Worm (Caenorhabditis elegans) whole organism, L4 larva: ENCODE measurements around the gene deb-1.
A peak's percentile ranks its signal among the peaks of the same experiment; 100 is the strongest.

Experiments
- Y105C5A.15 ChIP-seq: fragments of 200-800 bp; sonication (Bioruptor generic); IDR thresholded peaks from 2 replicates; pipeline ENCODE4 v1.3.6; 2022; ENCODE audit warnings: missing genetic modification characterization, missing compliant biosample characterization
- Y48G9A.11 ChIP-seq: fragments of 200-800 bp; sonication (Bioruptor generic); IDR thresholded peaks from 2 replicates; pipeline ENCODE4 v1.3.6; 2022; ENCODE audit warnings: missing genetic modification reagents, missing genetic modification characterization, missing compliant biosample characterization
- Y5F2A.4 ChIP-seq: fragments of 200-800 bp; sonication (Bioruptor generic); optimal IDR thresholded peaks from 2 replicates; lab custom pipeline; 2018; ENCODE audit warnings: mild to moderate bottlenecking, missing genetic modification characterization, missing compliant biosample characterization
- ZK546.5 ChIP-seq, 2 experiments: sonication (generic microtip); optimal IDR thresholded peaks; 2 replicates each; lab custom pipeline; 2017; ENCODE audit warnings: missing biosample characterization in 2 of 2, missing genetic modification characterization in 2 of 2
- aha-1 ChIP-seq: fragments of 150-350 bp; peaks from one replicate; lab custom pipeline; 2014; ENCODE audit warnings: missing biosample characterization, missing genetic modification characterization
- ama-1 ChIP-seq: fragments of 150-350 bp; optimal IDR thresholded peaks from 2 replicates; lab custom pipeline; 2014; ENCODE audit warnings: inconsistent platforms, mixed read lengths
- arid-1 ChIP-seq: fragments of 200-800 bp; sonication (Bioruptor generic); conservative IDR thresholded peaks from 2 replicates; pipeline ENCODE4 v1.3.6; 2022; ENCODE audit warnings: missing genetic modification reagents, missing genetic modification characterization, missing compliant biosample characterization
- ceh-20 ChIP-seq: fragments of 200-800 bp; sonication (Bioruptor generic); IDR thresholded peaks from 2 replicates; pipeline ENCODE4 v1.3.6; 2022; ENCODE audit warnings: missing genetic modification reagents, missing genetic modification characterization, missing compliant biosample characterization
- ceh-44 ChIP-seq: fragments of 200-800 bp; sonication (Bioruptor generic); IDR thresholded peaks from 2 replicates; pipeline ENCODE4 v1.3.6; 2022; ENCODE audit warnings: missing genetic modification reagents, missing genetic modification characterization, missing compliant biosample characterization
- daf-16 ChIP-seq, 3 experiments: sonication (generic microtip); optimal IDR thresholded peaks; 2 replicates each; lab custom pipeline; 2016 to 2017; ENCODE audit warnings: missing genetic modification characterization in 3 of 3, missing genetic modification reagents in 3 of 3, mild to moderate bottlenecking in 2 of 3, missing compliant biosample characterization in 2 of 3, missing biosample characterization in 1 of 3, moderate library complexity in 1 of 3
- daf-19 ChIP-seq: fragments of 200-800 bp; sonication (Bioruptor generic); conservative IDR thresholded peaks from 2 replicates; pipeline ENCODE4 v1.3.6; 2022; ENCODE audit warnings: missing genetic modification characterization, missing compliant biosample characterization
- daf-8 ChIP-seq: fragments of 200-800 bp; sonication (Bioruptor generic); IDR thresholded peaks from 2 replicates; pipeline ENCODE4 v1.3.6; 2022; ENCODE audit warnings: missing genetic modification characterization, missing compliant biosample characterization
- dmd-6 ChIP-seq: fragments of 200-800 bp; sonication (Bioruptor generic); IDR thresholded peaks from 2 replicates; pipeline ENCODE4 v1.3.6; 2022; ENCODE audit warnings: missing genetic modification reagents, missing genetic modification characterization, missing compliant biosample characterization
- dpl-1 ChIP-seq: fragments of 150-350 bp; optimal IDR thresholded peaks from 2 replicates; lab custom pipeline; 2014; ENCODE audit warnings: missing biosample characterization, missing genetic modification reagents, missing genetic modification characterization
- duxl-1 ChIP-seq: sonication (generic microtip); optimal IDR thresholded peaks from 2 replicates; lab custom pipeline; 2016; ENCODE audit warnings: mild to moderate bottlenecking, missing genetic modification characterization, moderate library complexity, missing compliant biosample characterization; ENCODE audit not compliant: poor library complexity
- dve-1 ChIP-seq: sonication (generic microtip); optimal IDR thresholded peaks from 2 replicates; lab custom pipeline; 2017; ENCODE audit warnings: antibody characterized with exemption, mild to moderate bottlenecking, missing genetic modification characterization, missing compliant biosample characterization; ENCODE audit not compliant: insufficient read depth
- fkh-10 ChIP-seq: fragments of 150-350 bp; optimal IDR thresholded peaks from 2 replicates; lab custom pipeline; 2014; ENCODE audit warnings: missing biosample characterization, missing genetic modification reagents, missing genetic modification characterization
- fos-1 ChIP-seq: fragments of 150-350 bp; optimal IDR thresholded peaks from 2 replicates; lab custom pipeline; 2014; ENCODE audit warnings: missing biosample characterization, missing genetic modification characterization
- gei-8 ChIP-seq: fragments of 200-800 bp; sonication (Bioruptor generic); optimal IDR thresholded peaks from 2 replicates; lab custom pipeline; 2018; ENCODE audit warnings: mild to moderate bottlenecking, missing genetic modification characterization, missing compliant biosample characterization
- hlh-11 ChIP-seq: fragments of 200-800 bp; sonication (Bioruptor generic); optimal IDR thresholded peaks from 2 replicates; lab custom pipeline; 2018; ENCODE audit warnings: mild to moderate bottlenecking, missing genetic modification characterization, missing compliant biosample characterization
- jun-1 ChIP-seq: fragments of 150-350 bp; optimal IDR thresholded peaks from 2 replicates; lab custom pipeline; 2014; ENCODE audit warnings: missing biosample characterization, missing genetic modification reagents, missing genetic modification characterization
- lin-1 ChIP-seq: fragments of 200-800 bp; sonication (Bioruptor generic); IDR thresholded peaks from 2 replicates; pipeline ENCODE4 v1.3.6; 2022; ENCODE audit warnings: missing genetic modification reagents, missing genetic modification characterization, missing compliant biosample characterization
- lin-29 ChIP-seq: fragments of 200-800 bp; sonication (Bioruptor generic); IDR thresholded peaks from 2 replicates; pipeline ENCODE4 v1.3.6; 2022; ENCODE audit warnings: missing genetic modification reagents, missing genetic modification characterization, missing compliant biosample characterization
- lin-38 ChIP-seq: fragments of 200-800 bp; sonication (Bioruptor generic); IDR thresholded peaks from 2 replicates; pipeline ENCODE4 v1.3.6; 2022; ENCODE audit warnings: missing genetic modification reagents, missing genetic modification characterization, missing compliant biosample characterization
- lin-39 ChIP-seq: fragments of 150-350 bp; optimal IDR thresholded peaks from 2 replicates; lab custom pipeline; 2014; ENCODE audit warnings: missing biosample characterization, missing genetic modification reagents, missing genetic modification characterization
- mep-1 ChIP-seq: fragments of 150-350 bp; sonication (generic microtip); optimal IDR thresholded peaks from 3 replicates; lab custom pipeline; 2014; ENCODE audit warnings: missing biosample characterization, missing genetic modification characterization
- mes-2 ChIP-seq: sonication (generic microtip); optimal IDR thresholded peaks from 2 replicates; lab custom pipeline; 2016; ENCODE audit warnings: missing genotype, mild to moderate bottlenecking, missing genetic modification characterization, missing compliant biosample characterization; ENCODE audit not compliant: poor library complexity, severe bottlenecking
- nhr-10 ChIP-seq: fragments of 150-350 bp; optimal IDR thresholded peaks from 2 replicates; lab custom pipeline; 2014; ENCODE audit warnings: missing biosample characterization, missing genetic modification characterization
- nhr-11 ChIP-seq: fragments of 150-350 bp; optimal IDR thresholded peaks from 2 replicates; lab custom pipeline; 2014; ENCODE audit warnings: missing biosample characterization, missing genetic modification characterization
- nhr-25 ChIP-seq: sonication (generic microtip); optimal IDR thresholded peaks from 2 replicates; lab custom pipeline; 2017; ENCODE audit warnings: missing genetic modification characterization, mild to moderate bottlenecking, missing compliant biosample characterization, antibody characterized with exemption, moderate library complexity, borderline replicate concordance; ENCODE audit not compliant: insufficient read depth
- nhr-28 ChIP-seq: fragments of 150-350 bp; optimal IDR thresholded peaks from 2 replicates; lab custom pipeline; 2014; ENCODE audit warnings: missing biosample characterization, missing genetic modification characterization
- nhr-48 ChIP-seq: sonication (generic microtip); optimal IDR thresholded peaks from 2 replicates; lab custom pipeline; 2016; ENCODE audit warnings: mild to moderate bottlenecking, missing genetic modification characterization, missing compliant biosample characterization
- nhr-6 ChIP-seq: fragments of 150-350 bp; optimal IDR thresholded peaks from 2 replicates; lab custom pipeline; 2014; ENCODE audit warnings: missing biosample characterization, missing genetic modification characterization
- pqm-1 ChIP-seq: sonication (generic microtip); optimal IDR thresholded peaks from 2 replicates; lab custom pipeline; 2017; ENCODE audit warnings: missing biosample characterization, missing genetic modification characterization
- rbr-2 ChIP-seq: sonication (generic microtip); optimal IDR thresholded peaks from 2 replicates; lab custom pipeline; 2016; ENCODE audit warnings: missing genotype, missing genetic modification characterization, missing compliant biosample characterization
- tra-1 ChIP-seq: fragments of 200-800 bp; sonication (Bioruptor generic); IDR thresholded peaks from 2 replicates; pipeline ENCODE4 v1.3.6; 2022; ENCODE audit warnings: missing genetic modification reagents, missing genetic modification characterization, missing compliant biosample characterization
- unc-130 ChIP-seq: sonication (generic microtip); optimal IDR thresholded peaks from 2 replicates; lab custom pipeline; 2016; ENCODE audit warnings: missing genetic modification reagents, missing genetic modification characterization, missing compliant biosample characterization
- vab-7 ChIP-seq: fragments of 200-800 bp; sonication (Bioruptor generic); IDR thresholded peaks from 2 replicates; pipeline ENCODE4 v1.3.6; 2022; ENCODE audit warnings: missing genetic modification reagents, missing genetic modification characterization, missing compliant biosample characterization

Gene deb-1

DNA sequence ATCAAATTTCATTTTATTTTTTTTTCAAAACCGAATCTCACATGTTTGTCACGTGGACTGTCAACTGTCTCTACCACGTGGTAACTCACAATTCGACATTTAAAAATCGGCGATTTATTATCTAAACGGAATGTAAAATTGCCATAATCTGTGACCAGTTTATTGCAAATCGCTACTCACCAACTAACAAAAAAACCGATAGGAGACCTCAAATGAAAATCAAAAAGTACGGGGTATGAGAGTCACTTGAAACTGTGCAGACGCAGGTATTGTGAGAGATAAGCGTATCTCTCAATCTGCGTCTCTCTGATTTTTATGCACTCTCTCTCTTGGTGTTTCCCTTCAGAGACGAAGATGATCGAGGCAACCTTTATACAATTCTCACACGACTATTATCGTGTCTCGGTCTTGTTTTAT is 46.3 kb downstream of the deb-1 start (continued):
- TF ChIP-seq nhr-11 (tag; lab: Kevin White, UChicago), result peak; percentile 6
- TF ChIP-seq aha-1 (tag; lab: Kevin White, UChicago), result no peak
- TF ChIP-seq arid-1 (GFP tag; lab: Robert Waterston, UW), result 0 out of 2 replicates have a peak, but pooled peaks have one; percentile 4
- TF ChIP-seq gei-8, result peak; percentile 85
- peak; percentile 63 for TF ChIP-seq nhr-25 (tag; lab: Kevin White, UChicago)
- no peak for TF ChIP-seq Y5F2A.4
- TF ChIP-seq rbr-2 (tag; lab: Kevin White, UChicago), result peak; percentile 31
- 0 out of 2 replicates have a peak, but pooled peaks have one; percentile 66 for TF ChIP-seq ceh-20 (GFP tag; lab: Robert Waterston, UW)
- peak; percentile 55 for TF ChIP-seq mep-1 (tag; lab: Kevin White, UChicago)
- no peak for TF ChIP-seq ama-1 (lab: Kevin White, UChicago)
- peak; percentile 28 for TF ChIP-seq dpl-1 (GFP tag; lab: Kevin White, UChicago)
- no peak for TF ChIP-seq Y48G9A.11 (GFP tag; lab: Robert Waterston, UW)
- no peak for TF ChIP-seq unc-130
- peak; percentile 91 for TF ChIP-seq nhr-10 (tag; lab: Kevin White, UChicago)
- no peak for TF ChIP-seq fos-1 (tag; lab: Kevin White, UChicago)
- TF ChIP-seq ceh-44 (GFP tag; lab: Robert Waterston, UW), result no peak
- no peak for TF ChIP-seq fkh-10 (GFP tag; lab: Kevin White, UChicago)
- TF ChIP-seq jun-1 (tag; lab: Kevin White, UChicago), result peak; percentile 15
- no peak for TF ChIP-seq ZK546.5 (tag; optimal IDR thresholded peaks at IDR 0.05; lab: Kevin White, UChicago)
- TF ChIP-seq dve-1 (tag; lab: Kevin White, UChicago), result peak; percentile 93
- no peak for TF ChIP-seq lin-29 (GFP tag; lab: Robert Waterston, UW)
- no peak for TF ChIP-seq daf-19 (GFP tag; lab: Robert Waterston, UW)
- TF ChIP-seq hlh-11 (tag; lab: Kevin White, UChicago), result peak; percentile 94
- TF ChIP-seq Y105C5A.15 (GFP tag; lab: Robert Waterston, UW), result no peak
- TF ChIP-seq nhr-6, result peak; percentile 90
- TF ChIP-seq lin-38, result no peak
- TF ChIP-seq nhr-28, result peak; percentile 90
- TF ChIP-seq duxl-1, result no peak
- TF ChIP-seq lin-39 (tag; lab: Kevin White, UChicago), result no peak

DNA sequence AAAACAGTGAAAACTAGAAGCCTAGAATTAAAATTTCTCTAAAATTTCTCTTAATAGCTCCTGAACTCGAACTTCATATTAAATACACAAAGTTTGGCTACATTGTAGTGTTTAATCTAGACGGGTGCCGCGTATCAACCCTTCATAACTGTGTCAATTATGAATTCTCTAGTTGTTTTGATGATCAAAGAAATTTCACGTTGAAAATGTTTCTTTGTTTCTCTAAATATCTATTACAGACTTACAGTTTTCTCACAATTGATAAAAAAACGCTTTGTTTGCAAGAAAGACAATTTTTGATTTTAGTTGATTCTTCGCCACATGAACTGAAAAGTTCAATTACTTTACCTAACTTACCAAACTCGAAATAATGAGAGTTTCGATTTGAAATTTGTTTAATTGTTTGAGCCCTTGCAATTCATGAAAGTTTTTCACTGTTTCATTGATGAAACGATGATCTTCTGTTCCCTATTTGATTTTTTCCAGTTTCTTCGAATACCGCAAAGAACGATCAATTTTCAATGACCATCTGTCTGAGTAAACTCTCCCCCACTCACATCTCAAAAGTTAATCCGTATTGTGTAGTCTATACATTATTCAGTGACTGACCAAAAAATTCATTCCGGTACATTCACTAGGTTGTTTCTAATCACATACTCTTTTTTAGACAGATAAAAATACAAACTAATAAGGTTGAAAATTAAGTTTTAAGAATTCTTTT is 47.3 kb downstream of the deb-1 start:
- TF ChIP-seq nhr-10 (tag; lab: Kevin White, UChicago) (peak; percentile 68), hlh-11 (tag; lab: Kevin White, UChicago) (peak; percentile 24), nhr-28 (peak; percentile 23), lin-1 (GFP tag; lab: Robert Waterston, UW) (no peak), arid-1 (GFP tag; lab: Robert Waterston, UW) (no peak), nhr-48 (tag; lab: Kevin White, UChicago) (peak; percentile 24), pqm-1 (tag; lab: Kevin White, UChicago) (peak; percentile 34), mes-2 (peak; percentile 12), ceh-44 (GFP tag; lab: Robert Waterston, UW) (no peak), vab-7 (GFP tag; lab: Robert Waterston, UW) (no peak), dve-1 (tag; lab: Kevin White, UChicago) (peak; percentile 36), aha-1 (tag; lab: Kevin White, UChicago) (peak; percentile 0), daf-16 (GFP tag; optimal IDR thresholded peaks at IDR 0.05; lab: Kevin White, UChicago) (no peak), daf-16 (tag; optimal IDR thresholded peaks at IDR 0.05; lab: Kevin White, UChicago) (peak; percentile 46), tra-1 (GFP tag; lab: Robert Waterston, UW) (no peak), lin-38 (no peak), daf-8 (GFP tag; lab: Robert Waterston, UW) (no peak), dmd-6 (peak; percentile 82)
